Worm (Caenorhabditis elegans) whole organism, midembryonic: ENCODE data around the gene T09F5.20.

Experiments
- T22C8.4 ChIP-seq: fragments of 200-800 bp; sonication (Bioruptor generic); IDR thresholded peaks from 2 replicates; pipeline ENCODE4 v1.3.6; 2022; ENCODE audit warnings: missing genetic modification characterization, missing compliant biosample characterization
- cog-1 ChIP-seq: sonication (generic microtip); optimal IDR thresholded peaks from 2 replicates; lab custom pipeline; 2016; ENCODE audit warnings: missing genetic modification characterization, missing compliant biosample characterization
- flt-1 ChIP-seq: fragments of 200-800 bp; sonication (Bioruptor generic); IDR thresholded peaks from 2 replicates; pipeline ENCODE4 v1.3.6; 2022; ENCODE audit warnings: missing genetic modification characterization, missing compliant biosample characterization
- klf-2 ChIP-seq: fragments of 200-800 bp; sonication (Bioruptor generic); conservative IDR thresholded peaks from 2 replicates; pipeline ENCODE4 v1.3.6; 2022; ENCODE audit warnings: missing genetic modification reagents, missing genetic modification characterization, missing compliant biosample characterization
- med-1 ChIP-seq: sonication (generic microtip); optimal IDR thresholded peaks from 2 replicates; lab custom pipeline; 2017; ENCODE audit warnings: missing genetic modification characterization, mild to moderate bottlenecking, missing compliant biosample characterization, antibody characterized with exemption, missing genetic modification reagents; ENCODE audit not compliant: insufficient read depth
- ref-1 ChIP-seq: fragments of 200-800 bp; sonication (Bioruptor generic); conservative IDR thresholded peaks from 2 replicates; pipeline ENCODE4 v1.3.6; 2022; ENCODE audit warnings: missing genetic modification reagents, missing genetic modification characterization, missing compliant biosample characterization
- ztf-23 ChIP-seq: fragments of 200-800 bp; sonication (Bioruptor generic); IDR thresholded peaks from 2 replicates; pipeline ENCODE4 v1.3.6; 2022; ENCODE audit warnings: missing genetic modification reagents, missing genetic modification characterization, missing compliant biosample characterization
- ztf-29 ChIP-seq: fragments of 200-800 bp; sonication (Bioruptor generic); IDR thresholded peaks from 2 replicates; pipeline ENCODE4 v1.3.6; 2022; ENCODE audit warnings: missing genetic modification reagents, missing genetic modification characterization, missing compliant biosample characterization

DNA sequence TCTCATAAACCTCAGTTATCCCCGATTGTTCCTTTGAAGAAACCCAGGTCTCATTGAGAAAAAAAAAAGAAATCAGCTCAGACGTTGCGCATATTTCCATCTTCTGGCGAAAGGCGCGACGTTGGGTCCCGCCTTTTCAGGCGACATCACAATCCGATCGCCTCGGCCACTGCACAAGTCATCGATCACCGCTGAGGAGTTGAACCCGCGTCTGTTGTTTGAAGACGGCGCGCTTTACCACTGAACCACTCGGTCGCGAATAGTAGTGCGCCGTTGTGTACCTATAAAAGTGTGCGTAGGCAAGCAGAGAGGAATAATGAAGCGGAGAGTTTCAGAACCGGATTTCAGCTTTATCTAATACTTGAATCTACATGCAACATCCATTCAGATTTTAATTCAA is 43.2 kb upstream of the T09F5.20 start, which contains the start of gene Y75B12B.11:
- TF ChIP-seq ztf-29 (GFP tag; lab: Robert Waterston, UW), result peak; percentile 86
- peak; percentile 89 for TF ChIP-seq T22C8.4 (GFP tag; lab: Robert Waterston, UW)
- TF ChIP-seq flt-1 (GFP tag; lab: Robert Waterston, UW), result peak; percentile 96
- peak; percentile 78 for TF ChIP-seq ref-1
- peak; percentile 88 for TF ChIP-seq ztf-23 (GFP tag; lab: Robert Waterston, UW)
- TF ChIP-seq cog-1 (tag; lab: Kevin White, UChicago), result peak; percentile 76
- peak; percentile 51 for TF ChIP-seq med-1
- peak; percentile 80 for TF ChIP-seq klf-2
